Fruit fly (Drosophila melanogaster): ENCODE results near the gene Cyp4d8.
A peak's percentile ranks its signal among the peaks of the same experiment; 100 is the strongest.

The Cyp4d8 gene

dm6 chr3L:7529081-7530021 lies 33.4 kb upstream of the Cyp4d8 start (continued):
- TF ChIP-seq CG12236 (GFP tag; optimal IDR thresholded peaks at IDR 0.05), result no peak
- no peak for TF ChIP-seq MBD-R2 (GFP tag; IDR thresholded peaks at IDR 0.05)
- TF ChIP-seq CG13296 (GFP tag; optimal IDR thresholded peaks at IDR 0.05), result no peak
- TF ChIP-seq CG12104 (GFP tag; optimal IDR thresholded peaks at IDR 0.05), result no peak
- TF ChIP-seq CG3995 (GFP tag; optimal IDR thresholded peaks at IDR 0.05), result no peak
- no peak for TF ChIP-seq ewg (GFP tag; optimal IDR thresholded peaks at IDR 0.05)
- no peak for TF ChIP-seq Dek (tag; optimal IDR thresholded peaks at IDR 0.05)
- TF ChIP-seq tap (tag; optimal IDR thresholded peaks at IDR 0.05), result no peak
- no peak for TF ChIP-seq oc (tag; optimal IDR thresholded peaks at IDR 0.05)
- TF ChIP-seq gt (GFP tag; IDR thresholded peaks at IDR 0.05), result no peak
- TF ChIP-seq H2.0 (GFP tag; IDR thresholded peaks at IDR 0.05), result peak; percentile 24; the same call in 1 of the 2 replicates
- TF ChIP-seq CG14965 (GFP tag; optimal IDR thresholded peaks at IDR 0.05; ENCODE audit: borderline replicate concordance), result no peak
- no peak for TF ChIP-seq CG12219 (GFP tag; optimal IDR thresholded peaks at IDR 0.05)
- TF ChIP-seq Bgb (GFP tag; IDR thresholded peaks at IDR 0.05; ENCODE audit: partially characterized antibody), result peak; percentile 18; the same call in 1 of the 2 replicates
- TF ChIP-seq CG17359 (tag; optimal IDR thresholded peaks at IDR 0.05), result no peak
- TF ChIP-seq CTCF (GFP tag; optimal IDR thresholded peaks at IDR 0.05), result no peak
- TF ChIP-seq chinmo (GFP tag; IDR thresholded peaks at IDR 0.05; ENCODE audit: partially characterized antibody), result no peak
- TF ChIP-seq crc (GFP tag; optimal IDR thresholded peaks at IDR 0.05), result no peak
- no peak for TF ChIP-seq CG10147 (GFP tag; optimal IDR thresholded peaks at IDR 0.05)
- TF ChIP-seq sima (GFP tag; optimal IDR thresholded peaks at IDR 0.05), result no peak
- no peak for TF ChIP-seq p53 (GFP tag; optimal IDR thresholded peaks at IDR 0.05)
- no peak for TF ChIP-seq CG12659 (GFP tag; optimal IDR thresholded peaks at IDR 0.05)
- no peak for TF ChIP-seq Nf-YC (tag; optimal IDR thresholded peaks at IDR 0.05)
- TF ChIP-seq sob (GFP tag; IDR thresholded peaks at IDR 0.05), result peak; percentile 27; the same call in 1 of the 2 replicates
- TF ChIP-seq Hand (GFP tag; optimal IDR thresholded peaks at IDR 0.05), result no peak
- peak; percentile 7 for TF ChIP-seq PHDP (tag; optimal IDR thresholded peaks at IDR 0.05)
- TF ChIP-seq fru (optimal IDR thresholded peaks at IDR 0.05), result no peak
- no peak for TF ChIP-seq Dp (GFP tag; optimal IDR thresholded peaks at IDR 0.05)
- peak; percentile 4 for TF ChIP-seq Antp (GFP tag; optimal IDR thresholded peaks at IDR 0.05)
- TF ChIP-seq lov (optimal IDR thresholded peaks at IDR 0.05), result no peak
- no peak for TF ChIP-seq lov (GFP tag; IDR thresholded peaks at IDR 0.05)
- no peak for TF ChIP-seq lbe (GFP tag; optimal IDR thresholded peaks at IDR 0.05)
- TF ChIP-seq TFAM (GFP tag; optimal IDR thresholded peaks at IDR 0.05), result no peak
- TF ChIP-seq GATAe (GFP tag; conservative IDR thresholded peaks at IDR 0.05), result peak; percentile 94
- peak; percentile 52 for TF ChIP-seq kni (GFP tag; optimal IDR thresholded peaks at IDR 0.05)
- TF ChIP-seq Taf1 (GFP tag; IDR thresholded peaks at IDR 0.05), result no peak
- TF ChIP-seq Rfx (GFP tag; IDR thresholded peaks at IDR 0.05), result peak; percentile 59; the same call in 1 of the 2 replicates
- TF ChIP-seq CG8388 (GFP tag; optimal IDR thresholded peaks at IDR 0.05), result no peak
- no peak for TF ChIP-seq CG30020 (tag; optimal IDR thresholded peaks at IDR 0.05)
- no peak for TF ChIP-seq Max (GFP tag; optimal IDR thresholded peaks at IDR 0.05)
- no peak for TF ChIP-seq twi (tag; optimal IDR thresholded peaks at IDR 0.05)
- no peak for TF ChIP-seq amos (GFP tag; IDR thresholded peaks at IDR 0.05; ENCODE audit: partially characterized antibody)
- TF ChIP-seq zfh2 (GFP tag; optimal IDR thresholded peaks at IDR 0.05), result peak; percentile 3
- TF ChIP-seq CG18599 (GFP tag; optimal IDR thresholded peaks at IDR 0.05), result peak; percentile 38
- TF ChIP-seq Lim3 (GFP tag; IDR thresholded peaks at IDR 0.05), result no peak
- TF ChIP-seq toy (GFP tag; IDR thresholded peaks at IDR 0.05), result no peak
- TF ChIP-seq Med (GFP tag), result peak; percentile 79
- TF ChIP-seq CG11398 (GFP tag; optimal IDR thresholded peaks at IDR 0.05), result no peak
- TF ChIP-seq Gug (GFP tag; IDR thresholded peaks at IDR 0.05), result peak; percentile 33; the same call in 2 of the 4 replicates
- peak; percentile 0 for TF ChIP-seq CG15514 (GFP tag; optimal IDR thresholded peaks at IDR 0.05)
